Worm (Caenorhabditis elegans): ENCODE measurements around the gene Y94H6A.3.

Y94H6A.3 gene

DNA sequence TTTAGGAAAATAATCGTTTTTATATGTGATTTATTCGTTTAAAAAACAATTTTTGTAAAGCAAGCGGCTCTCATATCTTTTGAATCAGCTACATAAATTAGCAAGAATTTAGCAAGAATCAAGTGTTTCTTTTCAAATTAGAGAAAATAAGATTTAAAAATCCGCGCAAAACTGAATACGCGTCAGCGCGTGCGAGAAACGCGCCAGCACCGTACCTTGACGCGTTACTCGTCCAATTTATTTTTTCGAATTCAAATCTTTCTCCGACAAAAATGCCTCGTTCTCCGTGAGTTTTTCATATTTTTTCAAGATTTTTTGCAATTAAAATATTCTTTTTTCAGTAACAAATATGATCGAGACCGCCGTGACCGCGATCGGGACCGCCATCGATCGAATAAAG is at the start of gene Y94H6A.3:
Y94H6A.3 (plus strand) TSS at position 232 of the 400 bp plus-strand sequence.
- TF ChIP-seq unc-62 (GFP tag; optimal IDR thresholded peaks at IDR 0.05) = no peak

DNA sequence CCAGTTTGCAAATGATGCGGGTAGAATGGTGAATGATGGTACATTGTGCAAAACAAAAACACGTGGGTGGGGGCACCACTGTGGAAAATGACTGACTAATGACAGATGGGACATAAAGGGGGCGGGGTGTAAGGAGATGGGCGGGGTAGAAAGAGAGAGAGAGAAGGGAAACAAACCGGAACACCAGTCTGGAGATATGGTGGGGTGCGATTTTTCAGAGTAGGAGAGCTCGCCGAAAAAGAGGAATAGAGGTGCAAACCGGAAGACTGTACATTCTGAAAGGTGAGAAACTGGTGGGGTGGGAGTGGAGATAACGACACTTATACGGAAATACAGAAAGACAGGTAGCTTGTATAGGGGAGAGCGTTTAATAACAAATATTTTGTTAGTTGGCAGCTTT is 48.1 kb upstream of the Y94H6A.3 start, which contains the start of gene ngn-1:
ngn-1 (minus strand) TSS at position 101 of the 400 bp plus-strand sequence.
- no peak for TF ChIP-seq unc-62 (GFP tag; optimal IDR thresholded peaks at IDR 0.05)

DNA sequence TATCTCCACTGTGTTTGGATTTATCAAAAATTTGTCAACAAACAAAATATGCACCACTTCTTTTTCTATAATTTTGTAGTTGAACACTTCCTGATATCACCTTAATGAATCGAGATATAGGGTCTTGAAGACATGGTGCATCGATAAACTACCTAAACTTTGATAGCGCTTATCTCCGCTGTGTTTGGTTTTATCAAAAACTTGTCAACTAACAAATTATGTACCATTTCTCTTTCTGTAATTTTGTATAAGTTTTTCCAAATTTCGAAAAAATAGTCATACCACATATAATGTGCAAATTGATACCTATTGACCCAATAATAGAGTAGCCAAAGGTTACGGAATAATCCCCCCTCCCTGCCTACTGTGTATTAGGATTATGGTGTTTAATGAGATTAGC is 46.2 kb upstream of the Y94H6A.3 start:
- TF ChIP-seq unc-62 (GFP tag; optimal IDR thresholded peaks at IDR 0.05) = no peak

DNA sequence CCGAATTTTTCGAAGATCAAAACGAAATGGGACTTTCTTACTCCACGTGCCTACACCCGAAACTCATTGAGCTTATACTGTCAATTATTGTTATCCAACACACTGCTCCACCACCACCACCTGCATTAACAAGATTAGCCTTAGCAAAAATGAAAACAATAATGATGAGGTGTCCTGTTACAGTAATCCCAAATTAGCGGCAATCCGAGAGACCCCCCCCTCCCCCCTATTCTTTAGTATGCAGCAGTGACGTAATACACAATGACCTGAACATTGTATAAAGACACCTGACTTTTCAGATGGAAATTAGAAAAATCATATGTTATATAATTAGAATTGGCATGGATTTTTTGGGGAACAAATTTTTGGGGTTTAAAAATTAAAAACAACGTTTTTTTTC is 41.3 kb upstream of the Y94H6A.3 start:
- no peak for TF ChIP-seq unc-62 (GFP tag; optimal IDR thresholded peaks at IDR 0.05)

DNA sequence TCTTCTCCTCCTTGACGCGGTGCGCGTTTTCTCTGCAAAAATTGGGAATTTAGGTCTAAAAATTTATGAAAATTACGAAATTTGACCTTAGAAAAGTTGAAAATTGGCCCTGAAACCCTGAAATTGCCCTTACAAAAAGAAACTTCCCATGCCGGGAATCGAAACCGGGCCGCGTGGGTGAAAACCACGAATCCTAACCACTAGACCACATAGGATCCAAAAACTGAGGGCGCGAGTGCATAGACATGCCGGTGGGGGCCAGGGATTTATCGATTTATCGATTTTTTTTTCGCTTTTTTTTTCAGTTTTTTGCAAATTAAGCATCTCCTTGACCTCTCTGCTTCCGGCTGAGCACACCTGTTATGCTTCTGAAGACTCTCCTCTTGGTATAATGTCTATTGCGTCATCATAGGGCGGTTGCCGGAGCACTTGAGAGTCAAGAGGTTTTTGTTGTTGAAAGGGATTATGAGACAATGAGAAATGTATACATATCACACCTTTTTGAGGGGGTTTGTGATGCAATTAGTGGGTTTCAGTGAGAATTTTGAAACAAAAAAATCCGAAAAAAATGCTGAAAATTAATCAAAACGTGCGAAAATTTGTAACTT is 36.5 kb upstream of the Y94H6A.3 start:
- TF ChIP-seq unc-62 (GFP tag; optimal IDR thresholded peaks at IDR 0.05) = no peak

DNA sequence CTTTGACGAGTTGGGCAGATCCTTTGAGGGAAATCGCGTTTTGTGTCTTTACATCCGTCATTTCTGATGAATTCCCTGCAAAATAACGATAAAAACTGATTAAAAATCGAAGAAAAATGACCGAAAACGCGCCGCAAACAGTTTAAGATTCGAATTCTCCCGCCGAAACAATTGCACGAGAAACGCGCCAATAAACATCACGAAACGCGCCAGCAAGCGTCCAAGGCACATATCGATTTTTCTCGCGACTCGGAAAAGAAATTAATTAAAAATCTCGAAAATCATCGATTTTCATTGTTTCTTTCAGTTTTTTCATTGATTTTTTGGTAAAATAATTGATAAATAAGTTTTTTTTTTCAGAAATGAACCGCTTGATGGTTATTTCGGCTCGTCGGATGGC is 35.4 kb upstream of the Y94H6A.3 start, which contains the start of the genes mdf-2 and nduv-3:
mdf-2 (minus strand) TSS at position 176 of the 400 bp plus-strand sequence.
nduv-3 (plus strand) TSS at position 361 of the 400 bp plus-strand sequence.
- no peak for TF ChIP-seq unc-62 (GFP tag; optimal IDR thresholded peaks at IDR 0.05)

DNA sequence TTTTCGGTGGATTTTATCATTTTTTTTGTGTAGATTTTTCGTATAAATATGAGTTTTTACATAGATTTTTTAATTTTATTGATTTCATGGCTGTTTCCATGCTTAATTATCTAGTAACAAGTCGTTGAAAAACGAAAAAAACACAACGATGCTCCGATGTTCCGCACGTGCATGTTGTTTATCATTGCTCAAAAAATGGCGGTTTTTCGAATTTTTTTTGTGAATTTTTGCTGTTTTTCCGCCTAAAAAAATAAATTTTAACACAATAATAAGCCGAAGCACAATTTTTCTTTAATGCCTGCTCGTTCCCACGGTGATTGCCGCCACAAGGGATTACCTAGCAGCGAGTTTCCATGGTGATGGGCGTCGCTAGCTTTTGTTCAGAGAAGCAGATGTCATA is 34.3 kb upstream of the Y94H6A.3 start:
- TF ChIP-seq unc-62 (GFP tag; optimal IDR thresholded peaks at IDR 0.05) = no peak

DNA sequence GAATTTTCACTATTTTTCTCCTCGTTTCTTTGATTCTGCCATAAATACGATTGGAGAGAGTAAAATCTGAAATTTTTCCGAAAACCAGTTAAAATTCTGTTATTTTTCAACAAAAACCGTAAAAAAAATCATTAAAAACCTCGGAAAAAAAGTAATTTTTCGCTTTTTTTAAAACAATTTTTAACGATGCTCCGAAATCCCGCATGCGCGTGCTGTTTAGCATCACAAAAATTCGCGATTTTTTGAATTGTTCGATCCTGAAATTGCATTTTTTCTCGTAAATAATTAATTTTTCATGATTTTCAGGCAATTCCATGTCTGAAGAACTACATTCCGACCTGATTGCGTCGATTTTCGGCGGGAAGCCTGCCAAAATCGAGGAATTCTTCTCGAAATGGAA is 33.6 kb upstream of the Y94H6A.3 start, which contains the start of gene ric-8:
ric-8 (plus strand) TSS at position 301 of the 400 bp plus-strand sequence.
- TF ChIP-seq unc-62 (GFP tag; optimal IDR thresholded peaks at IDR 0.05) = no peak

DNA sequence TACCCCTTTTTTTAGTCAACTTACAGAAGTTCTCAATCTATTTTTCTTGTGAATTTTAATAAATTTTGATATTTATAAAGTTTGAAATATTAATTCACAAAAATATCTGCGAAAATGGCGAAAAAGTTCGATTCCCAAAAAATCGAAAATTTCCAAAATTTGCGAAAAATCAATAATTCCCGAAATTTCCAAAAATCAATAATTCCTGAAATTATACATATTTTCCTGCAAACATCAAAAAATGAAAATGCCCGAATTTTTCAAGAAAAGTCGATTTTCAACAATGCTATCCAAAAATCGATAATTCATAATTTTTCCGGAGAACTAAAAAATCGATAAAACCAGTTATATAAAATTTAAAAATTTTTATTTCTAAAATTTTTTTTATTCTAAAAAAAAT is 26.3 kb upstream of the Y94H6A.3 start:
- no peak for TF ChIP-seq unc-62 (GFP tag; optimal IDR thresholded peaks at IDR 0.05)

DNA sequence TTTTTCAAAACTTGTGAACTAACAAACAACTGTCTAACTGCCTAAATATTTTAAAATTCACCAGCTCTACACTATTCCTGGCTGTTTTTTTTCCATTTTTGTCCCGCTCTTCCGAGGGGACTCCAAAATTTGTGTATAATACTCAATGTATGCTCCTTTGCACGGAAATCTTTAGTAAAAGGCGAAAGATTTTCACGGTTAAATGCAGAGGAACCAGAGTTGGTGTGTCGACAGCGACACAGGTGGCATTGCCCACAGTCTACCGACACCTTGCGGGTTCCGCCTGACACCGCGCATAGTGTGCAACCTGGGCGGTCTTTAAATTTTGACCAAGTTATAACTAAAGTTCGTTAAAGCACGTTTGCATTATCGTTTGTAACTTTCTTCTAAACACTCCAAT is 21.3 kb upstream of the Y94H6A.3 start:
- no peak for TF ChIP-seq unc-62 (GFP tag; optimal IDR thresholded peaks at IDR 0.05)

DNA sequence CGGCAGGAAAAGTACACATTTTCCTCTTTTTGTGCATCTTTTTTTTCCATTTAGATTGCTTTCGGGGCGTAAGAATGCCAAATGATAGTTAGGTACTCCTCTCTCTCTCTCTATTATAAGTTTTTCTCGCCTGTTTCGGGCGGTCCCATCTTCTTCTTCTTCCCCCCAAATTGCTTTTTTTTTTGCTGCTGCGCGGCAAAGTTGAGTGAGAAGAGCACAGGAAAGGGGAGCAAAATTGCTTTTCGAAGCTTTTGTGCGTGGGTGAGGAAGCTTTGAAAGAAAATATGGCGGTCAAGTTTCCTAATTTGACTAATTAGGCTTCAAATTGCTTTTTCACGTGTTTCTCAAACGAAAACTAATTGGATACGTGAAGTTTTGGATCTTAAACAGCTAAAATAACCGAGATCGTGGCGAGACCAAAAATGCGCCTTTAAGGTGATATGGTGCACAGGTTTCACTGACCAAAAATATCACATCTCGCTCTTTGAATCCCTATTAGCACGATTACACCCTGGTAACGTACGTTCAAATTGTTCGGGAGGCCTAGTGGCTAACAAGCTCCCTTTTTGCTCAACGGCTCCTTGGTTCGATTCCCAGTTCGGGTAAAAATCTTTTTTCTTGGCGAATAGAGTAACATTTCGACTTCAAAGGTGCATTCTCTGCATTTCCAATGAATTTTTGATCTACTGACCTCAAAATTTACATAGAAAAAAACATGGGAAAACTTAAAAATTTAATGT is 19.7 kb upstream of the Y94H6A.3 start:
- no peak for TF ChIP-seq unc-62 (GFP tag; optimal IDR thresholded peaks at IDR 0.05)

DNA sequence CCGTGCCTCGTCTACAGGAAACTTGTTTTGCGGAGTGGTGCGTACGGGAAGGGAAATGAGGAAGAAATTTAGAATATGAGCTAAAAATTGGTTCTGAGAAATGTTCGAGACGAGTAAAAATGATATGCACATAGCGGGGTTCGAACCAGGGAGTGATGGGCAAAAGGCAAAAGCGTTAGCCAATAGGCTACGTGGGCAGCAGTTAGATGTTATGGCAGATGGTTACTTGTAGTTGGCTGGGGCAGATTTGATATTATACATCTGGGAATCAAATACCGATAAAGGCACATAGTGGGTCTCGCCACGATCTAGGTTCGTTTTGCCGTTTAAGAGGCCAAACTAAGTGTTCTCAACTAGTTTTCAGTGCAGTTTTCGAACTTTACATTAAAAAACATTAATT is 19.0 kb upstream of the Y94H6A.3 start:
- no peak for TF ChIP-seq unc-62 (GFP tag; optimal IDR thresholded peaks at IDR 0.05)

DNA sequence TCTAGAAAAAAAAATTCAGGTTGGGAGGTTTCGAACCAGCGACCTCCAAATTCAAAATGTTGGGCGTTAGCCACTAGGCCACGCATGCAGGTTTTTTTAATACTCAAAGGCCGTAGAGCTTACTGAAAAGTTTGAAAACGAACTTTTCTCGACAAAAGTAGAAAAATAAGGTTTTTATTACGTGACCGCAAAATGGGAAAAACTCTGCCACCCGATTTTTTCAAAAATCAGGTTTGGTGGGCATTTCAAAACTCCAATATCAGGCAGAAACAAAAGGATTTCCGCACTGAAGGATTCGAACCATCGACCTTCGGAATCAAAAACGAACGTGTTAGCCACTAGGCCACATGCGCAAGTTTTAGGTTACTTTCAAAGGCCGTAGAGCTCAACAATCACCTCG is 17.6 kb upstream of the Y94H6A.3 start:
- TF ChIP-seq unc-62 (GFP tag; optimal IDR thresholded peaks at IDR 0.05) = no peak

DNA sequence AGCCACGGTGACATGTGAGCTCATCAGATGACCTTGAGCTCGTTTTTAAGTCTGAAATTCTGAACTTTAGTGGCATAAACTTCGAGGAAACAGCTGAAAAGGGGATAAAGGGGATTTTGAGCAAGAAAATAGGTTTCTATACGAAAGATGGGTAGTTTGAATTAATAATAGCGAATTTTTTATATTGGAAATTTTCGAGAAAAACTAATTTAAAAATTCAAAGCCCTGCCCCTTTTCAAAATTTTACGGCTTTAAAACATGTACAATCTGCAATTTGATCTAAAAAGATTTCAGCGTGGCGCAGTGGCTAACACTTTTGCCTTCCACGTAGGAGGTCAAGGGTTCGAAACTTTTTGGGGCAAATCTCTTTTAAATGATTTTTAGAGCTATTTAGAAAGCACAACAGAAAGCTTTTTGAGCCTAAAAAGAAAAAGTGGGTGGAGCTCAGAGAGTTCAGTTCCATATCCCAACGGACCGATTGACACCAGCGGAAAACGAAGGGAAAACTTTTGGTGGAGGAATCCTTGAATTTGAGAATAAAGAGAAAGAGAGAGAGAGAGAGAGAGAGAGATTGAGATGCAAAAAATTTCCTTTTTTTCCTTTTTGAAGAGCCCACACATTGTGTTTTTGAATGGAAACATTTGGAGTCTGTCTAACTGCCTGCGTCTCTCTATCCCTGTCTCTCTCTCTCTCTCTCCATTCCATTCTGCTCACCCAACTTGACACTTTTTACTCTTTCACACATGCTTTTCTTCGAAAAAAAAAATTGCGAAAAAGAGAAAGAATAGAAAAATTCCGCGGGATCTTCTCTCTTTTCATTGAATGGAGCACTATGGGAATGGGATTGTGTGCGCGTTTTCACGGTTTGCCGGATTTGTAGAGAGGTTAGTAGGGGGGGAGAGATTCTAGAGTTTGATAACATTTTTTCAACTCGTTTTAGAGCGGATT is 12.1 kb upstream of the Y94H6A.3 start, which contains the start of gene Y69A2AR.31:
Y69A2AR.31 (minus strand) TSS at position 51 of the 948 bp plus-strand sequence.
- TF ChIP-seq unc-62 (GFP tag; optimal IDR thresholded peaks at IDR 0.05) = no peak

DNA sequence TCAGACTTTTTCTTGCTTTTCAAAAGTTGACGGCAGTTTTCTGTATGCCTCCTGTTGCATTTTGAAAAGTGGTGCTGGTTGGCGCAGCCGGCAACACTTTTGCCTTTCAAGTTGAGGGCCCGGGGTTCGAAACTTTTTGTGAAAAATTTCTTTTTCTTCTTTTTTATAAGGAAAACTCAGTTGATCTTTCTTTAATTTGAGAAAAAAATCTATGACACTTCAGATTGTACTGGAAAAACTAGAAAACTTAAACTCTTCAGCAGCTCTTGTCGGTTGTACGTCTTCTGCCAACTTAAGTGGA is 11.5 kb upstream of the Y94H6A.3 start:
- TF ChIP-seq unc-62 (GFP tag; optimal IDR thresholded peaks at IDR 0.05) = no peak

DNA sequence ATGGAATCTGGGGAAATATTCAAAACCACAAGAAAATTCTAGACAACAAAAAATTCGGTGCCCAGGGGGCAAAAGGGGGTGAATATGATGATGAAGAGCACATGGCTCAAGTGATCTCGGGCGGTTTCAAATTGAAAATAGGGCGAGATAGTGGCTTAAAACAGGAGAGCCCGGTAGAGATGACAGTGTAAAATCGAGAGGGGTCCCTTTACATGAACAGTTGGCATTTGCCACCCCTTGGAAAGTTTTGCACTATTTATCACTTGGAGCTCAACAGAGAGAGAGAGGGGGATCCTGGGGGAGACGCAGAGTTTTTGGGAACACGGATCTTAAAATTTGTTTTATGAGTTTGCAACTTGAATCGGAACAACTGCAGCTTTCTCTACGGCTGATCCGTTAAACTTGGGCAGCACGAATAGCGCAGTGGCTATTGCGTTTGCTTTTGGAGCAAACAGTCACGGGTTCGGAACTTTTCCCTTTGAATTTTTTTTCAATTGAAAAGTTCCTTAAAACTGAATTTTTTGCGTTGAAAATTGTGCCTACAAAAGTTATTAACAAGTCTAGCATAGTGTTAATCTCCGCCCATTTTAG is 10.8 kb upstream of the Y94H6A.3 start:
- no peak for TF ChIP-seq unc-62 (GFP tag; optimal IDR thresholded peaks at IDR 0.05)

Data from whole organism, dauer.